Worm (Caenorhabditis elegans): ENCODE measurements around the gene col-33.

Gene col-33

DNA sequence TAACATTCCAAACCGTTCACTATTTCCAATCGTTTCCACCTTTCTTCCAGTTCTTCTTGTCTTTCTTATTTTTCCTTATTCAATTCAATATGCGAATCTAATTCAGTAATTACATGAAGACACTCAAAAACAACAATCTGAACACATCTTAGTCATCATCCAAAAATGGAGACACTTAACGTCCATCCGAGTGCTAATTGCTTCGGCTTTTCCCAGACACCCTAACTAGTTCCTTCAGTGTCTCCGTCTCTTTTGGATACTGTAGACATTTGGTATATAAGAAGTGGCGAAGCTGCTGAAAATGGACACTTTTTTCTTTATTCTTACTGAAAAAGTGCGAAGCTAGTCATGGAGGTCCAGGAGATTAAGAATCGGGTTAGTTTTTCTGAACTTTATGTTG, at the start of gene col-33:
col-33 (plus strand) TSS at position 301 of the 400 bp plus-strand sequence.
- TF ChIP-seq tlp-1 (tag; optimal IDR thresholded peaks at IDR 0.05) (no peak), nhr-47 (tag; optimal IDR thresholded peaks at IDR 0.05) (no peak), ztf-4 (tag; optimal IDR thresholded peaks at IDR 0.05) (no peak), isw-1 (GFP tag; IDR thresholded peaks at IDR 0.05) (no peak), irx-1 (tag; optimal IDR thresholded peaks at IDR 0.05) (no peak), C16A3.4 (tag; optimal IDR thresholded peaks at IDR 0.05) (no peak), grh-1 (GFP tag; IDR thresholded peaks at IDR 0.05) (no peak), nhr-11 (tag; optimal IDR thresholded peaks at IDR 0.05) (no peak), fkh-4 (tag; optimal IDR thresholded peaks at IDR 0.05; ENCODE audit: borderline replicate concordance) (no peak), efl-3 (GFP tag; optimal IDR thresholded peaks at IDR 0.05) (no peak), ets-5 (GFP tag; IDR thresholded peaks at IDR 0.05) (no peak), elt-2 (tag; optimal IDR thresholded peaks at IDR 0.05) (no peak), sup-37 (GFP tag; optimal IDR thresholded peaks at IDR 0.05) (no peak), unc-62 (GFP tag; optimal IDR thresholded peaks at IDR 0.05) (no peak), mef-2 (tag; optimal IDR thresholded peaks at IDR 0.05) (no peak), snu-23 (GFP tag; optimal IDR thresholded peaks at IDR 0.05) (no peak), ztf-11 (tag; optimal IDR thresholded peaks at IDR 0.05) (no peak), lin-35 (GFP tag; optimal IDR thresholded peaks at IDR 0.05) (no peak), nhr-77 (tag; optimal IDR thresholded peaks at IDR 0.05) (no peak), C34B4.2 (tag; optimal IDR thresholded peaks at IDR 0.05) (no peak)

DNA sequence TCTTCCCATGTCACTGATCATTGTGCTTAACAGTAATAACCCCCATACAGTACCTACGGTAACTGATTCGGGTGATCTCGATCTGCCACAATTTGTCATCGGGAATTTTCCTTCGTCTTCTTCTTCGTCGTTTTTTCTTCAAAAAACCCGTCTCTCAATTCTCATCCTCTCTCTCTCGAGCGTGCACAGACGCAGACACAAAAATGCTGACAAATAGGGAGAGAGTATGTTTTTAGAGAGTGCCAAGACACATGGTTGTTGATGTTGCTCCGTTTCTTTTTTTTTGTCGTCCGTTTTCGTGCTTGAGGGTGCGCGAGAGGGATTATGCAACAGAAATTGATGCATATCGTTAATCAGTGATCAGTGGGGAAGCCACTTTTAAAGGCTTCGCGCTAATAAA, 47.7 kb upstream of the col-33 start:
- no peak for TF ChIP-seq ets-5 (GFP tag; IDR thresholded peaks at IDR 0.05)
- peak; percentile 60 to 78 for TF ChIP-seq efl-1 (optimal IDR thresholded peaks at IDR 0.05)
- peak; percentile 21 to 87 for TF ChIP-seq efl-1 (GFP tag; optimal IDR thresholded peaks at IDR 0.05 in 1 of 2)
- peak; percentile 100 for TF ChIP-seq skn-1 (tag; optimal IDR thresholded peaks at IDR 0.05)
- no peak for TF ChIP-seq aha-1 (tag; optimal IDR thresholded peaks at IDR 0.05)
- TF ChIP-seq fkh-10 (GFP tag; optimal IDR thresholded peaks at IDR 0.05) = peak; percentile 52
- TF ChIP-seq nhr-237 (tag; optimal IDR thresholded peaks at IDR 0.05) = peak; percentile 18
- TF ChIP-seq hlh-4 (tag; optimal IDR thresholded peaks at IDR 0.05) = no peak
- TF ChIP-seq C16A3.4 (tag; optimal IDR thresholded peaks at IDR 0.05) = peak; percentile 51
- no peak for TF ChIP-seq sup-37 (GFP tag; optimal IDR thresholded peaks at IDR 0.05)
- TF ChIP-seq lin-13 (GFP tag; optimal IDR thresholded peaks at IDR 0.05) = peak; percentile 63
- no peak for TF ChIP-seq lin-15B (tag; optimal IDR thresholded peaks at IDR 0.05)
- TF ChIP-seq mef-2 (tag; optimal IDR thresholded peaks at IDR 0.05) = no peak
- TF ChIP-seq egl-27 (tag; optimal IDR thresholded peaks at IDR 0.05) = no peak
- TF ChIP-seq zag-1 (tag; optimal IDR thresholded peaks at IDR 0.05) = no peak
- no peak for TF ChIP-seq grh-1 (GFP tag; IDR thresholded peaks at IDR 0.05)
- TF ChIP-seq lin-14 (GFP tag; optimal IDR thresholded peaks at IDR 0.05) = peak; percentile 88
- no peak for TF ChIP-seq hlh-17 (GFP tag; optimal IDR thresholded peaks at IDR 0.05; ENCODE audit: borderline replicate concordance)
- no peak for TF ChIP-seq nhr-85 (tag)
- TF ChIP-seq irx-1 (tag; optimal IDR thresholded peaks at IDR 0.05) = no peak
- peak; percentile 62 for TF ChIP-seq nhr-47 (tag; optimal IDR thresholded peaks at IDR 0.05)
- peak; percentile 73 for TF ChIP-seq fkh-8 (tag; optimal IDR thresholded peaks at IDR 0.05)
- TF ChIP-seq ceh-88 (GFP tag; IDR thresholded peaks at IDR 0.05) = no peak
- TF ChIP-seq nhr-11 (tag; optimal IDR thresholded peaks at IDR 0.05) = no peak
- peak; percentile 11 for TF ChIP-seq jun-1 (tag; optimal IDR thresholded peaks at IDR 0.05)
- no peak for TF ChIP-seq pqm-1 (tag; optimal IDR thresholded peaks at IDR 0.05)
- peak; percentile 43 for TF ChIP-seq rnt-1 (tag; optimal IDR thresholded peaks at IDR 0.05)
- no peak for TF ChIP-seq C34B4.2 (tag; optimal IDR thresholded peaks at IDR 0.05)
- TF ChIP-seq fos-1 (tag; optimal IDR thresholded peaks at IDR 0.05) = peak; percentile 15
- TF ChIP-seq unc-30 (tag; optimal IDR thresholded peaks at IDR 0.05) = no peak
- TF ChIP-seq aly-2 (tag; optimal IDR thresholded peaks at IDR 0.05) = no peak
- TF ChIP-seq nhr-84 (tag; optimal IDR thresholded peaks at IDR 0.05) = no peak
- TF ChIP-seq lir-3 (tag; optimal IDR thresholded peaks at IDR 0.05; ENCODE audit: poor library complexity) = no peak
- TF ChIP-seq blmp-1 (tag; optimal IDR thresholded peaks at IDR 0.05) = peak; percentile 76
- TF ChIP-seq nhr-12 (tag; optimal IDR thresholded peaks at IDR 0.05) = no peak
- no peak for TF ChIP-seq nhr-28 (tag; optimal IDR thresholded peaks at IDR 0.05)
- no peak for TF ChIP-seq Y116A8C.19 (tag; optimal IDR thresholded peaks at IDR 0.05; ENCODE audit: borderline replicate concordance)
- peak; percentile 49 to 68 for TF ChIP-seq lin-35 (GFP tag; optimal IDR thresholded peaks at IDR 0.05)
- no peak for TF ChIP-seq ztf-11 (tag; optimal IDR thresholded peaks at IDR 0.05)
- TF ChIP-seq sptf-1 (tag; optimal IDR thresholded peaks at IDR 0.05) = no peak
- no peak for TF ChIP-seq zip-4 (GFP tag; optimal IDR thresholded peaks at IDR 0.05)
- no peak for TF ChIP-seq elt-2 (tag; optimal IDR thresholded peaks at IDR 0.05)
- TF ChIP-seq hpl-2 (GFP tag; optimal IDR thresholded peaks at IDR 0.05) = no peak
- no peak for TF ChIP-seq unc-62 (GFP tag; optimal IDR thresholded peaks at IDR 0.05)

All from whole organism, L1 larva.